Worm (Caenorhabditis elegans): ENCODE data around the gene F54F12.1.

F54F12.1 gene

ce11 chrIII:13062989-13063388, 7.7 kb upstream of the F54F12.1 start:
- TF ChIP-seq tbx-7 (tag; optimal IDR thresholded peaks at IDR 0.05): no peak
- no peak for TF ChIP-seq tbx-2 (tag; optimal IDR thresholded peaks at IDR 0.05)
- TF ChIP-seq nhr-232 (tag; optimal IDR thresholded peaks at IDR 0.05): no peak
- no peak for TF ChIP-seq syd-9 (tag; optimal IDR thresholded peaks at IDR 0.05)
- TF ChIP-seq npax-4 (tag; optimal IDR thresholded peaks at IDR 0.05): no peak
- no peak for TF ChIP-seq lim-6 (tag; optimal IDR thresholded peaks at IDR 0.05)
- TF ChIP-seq ztf-16 (tag; optimal IDR thresholded peaks at IDR 0.05): no peak

DNA sequence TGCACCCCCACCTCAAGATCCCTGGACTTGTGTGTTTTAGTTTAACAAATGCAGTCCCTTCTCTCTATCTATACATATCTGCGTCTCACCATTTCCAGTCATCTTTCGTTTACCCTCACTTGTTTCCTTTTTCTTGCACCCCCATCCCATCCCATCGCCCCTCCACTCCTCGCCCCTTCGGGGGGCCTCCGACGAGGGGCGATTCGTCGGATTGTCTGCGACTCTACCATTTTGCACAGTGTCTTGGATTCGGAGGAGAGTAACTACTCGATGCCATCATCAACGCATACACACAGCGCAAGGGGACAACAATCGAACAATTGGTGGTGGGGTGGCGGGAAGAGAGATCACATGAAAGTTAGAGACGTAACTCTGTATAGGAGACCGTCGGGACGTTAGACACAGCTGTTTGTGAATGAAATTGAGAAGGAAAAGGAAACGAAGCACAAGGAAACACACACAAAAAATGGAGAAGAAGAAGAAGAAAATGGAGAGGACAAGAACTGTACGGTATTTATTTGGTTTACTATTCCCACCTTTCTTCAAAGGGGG, 7.2 kb upstream of the F54F12.1 start:
- TF ChIP-seq ceh-30 (tag; optimal IDR thresholded peaks at IDR 0.05) (peak; percentile 56), ztf-16 (tag; optimal IDR thresholded peaks at IDR 0.05) (peak; percentile 2), pat-9 (tag; optimal IDR thresholded peaks at IDR 0.05) (peak; percentile 63), ceh-24 (tag; optimal IDR thresholded peaks at IDR 0.05) (no peak), nfya-1 (tag; optimal IDR thresholded peaks at IDR 0.05) (peak; percentile 99), ets-4 (tag; optimal IDR thresholded peaks at IDR 0.05) (peak; percentile 77), zip-5 (tag; optimal IDR thresholded peaks at IDR 0.05) (no peak), ceh-48 (tag; optimal IDR thresholded peaks at IDR 0.05) (peak; percentile 54), pax-1 (tag; optimal IDR thresholded peaks at IDR 0.05) (no peak), odd-2 (tag; optimal IDR thresholded peaks at IDR 0.05) (peak; percentile 16), ama-1 (optimal IDR thresholded peaks at IDR 0.05) (peak; percentile 66), sox-2 (GFP tag; IDR thresholded peaks at IDR 0.05) (peak; percentile 92), tbx-7 (tag; optimal IDR thresholded peaks at IDR 0.05) (peak; percentile 45), ahr-1 (tag; optimal IDR thresholded peaks at IDR 0.05) (peak; percentile 68), unc-86 (tag; optimal IDR thresholded peaks at IDR 0.05) (peak; percentile 74), ceh-45 (GFP tag; IDR thresholded peaks at IDR 0.05) (no peak), Y22D7AL.16 (tag; optimal IDR thresholded peaks at IDR 0.05) (peak; percentile 14), fkh-10 (GFP tag; optimal IDR thresholded peaks at IDR 0.05) (peak; percentile 23), ceh-19 (GFP tag; optimal IDR thresholded peaks at IDR 0.05) (peak; percentile 92), hlh-15 (tag; optimal IDR thresholded peaks at IDR 0.05) (peak; percentile 51), pqm-1 (tag; optimal IDR thresholded peaks at IDR 0.05) (no peak), nhr-232 (tag; optimal IDR thresholded peaks at IDR 0.05) (peak; percentile 35), lin-11 (tag; optimal IDR thresholded peaks at IDR 0.05) (peak; percentile 31), sox-4 (tag; optimal IDR thresholded peaks at IDR 0.05) (no peak), rnt-1 (tag; optimal IDR thresholded peaks at IDR 0.05) (peak; percentile 96), ceh-14 (tag; optimal IDR thresholded peaks at IDR 0.05) (peak; percentile 84), ceh-22 (tag; optimal IDR thresholded peaks at IDR 0.05) (peak; percentile 96), dmd-4 (tag; optimal IDR thresholded peaks at IDR 0.05; ENCODE audit: borderline replicate concordance) (peak; percentile 88), fax-1 (tag; optimal IDR thresholded peaks at IDR 0.05) (peak; percentile 74), dve-1 (tag; optimal IDR thresholded peaks at IDR 0.05) (peak; percentile 58), lim-6 (tag; optimal IDR thresholded peaks at IDR 0.05) (peak; percentile 54), K09A11.1 (tag; optimal IDR thresholded peaks at IDR 0.05; ENCODE audit: insufficient read depth) (no peak), F13H6.1 (tag; optimal IDR thresholded peaks at IDR 0.05) (peak; percentile 94), ceh-6 (GFP tag; optimal IDR thresholded peaks at IDR 0.05) (peak; percentile 67), gmeb-2 (tag; optimal IDR thresholded peaks at IDR 0.05) (no peak), C38D4.7 (GFP tag; optimal IDR thresholded peaks at IDR 0.05) (no peak), hlh-8 (tag; optimal IDR thresholded peaks at IDR 0.05) (peak; percentile 74), che-1 (tag; optimal IDR thresholded peaks at IDR 0.05) (peak; percentile 61), T23F11.4 (GFP tag; optimal IDR thresholded peaks at IDR 0.05) (peak; percentile 75), syd-9 (tag; optimal IDR thresholded peaks at IDR 0.05) (peak; percentile 65), ceh-9 (tag; optimal IDR thresholded peaks at IDR 0.05) (no peak), unc-3 (GFP tag; conservative IDR thresholded peaks at IDR 0.05) (no peak), unc-3 (tag; optimal IDR thresholded peaks at IDR 0.05) (peak; percentile 79), C08G9.2 (tag; optimal IDR thresholded peaks at IDR 0.05) (peak; percentile 64), ceh-2 (tag; optimal IDR thresholded peaks at IDR 0.05) (peak; percentile 86), madf-2 (tag; optimal IDR thresholded peaks at IDR 0.05) (peak; percentile 61), eyg-1 (tag; optimal IDR thresholded peaks at IDR 0.05) (peak; percentile 48), ceh-34 (tag; optimal IDR thresholded peaks at IDR 0.05) (peak; percentile 96)
